Worm (Caenorhabditis elegans): ENCODE results near the gene F44F4.15.

DNA sequence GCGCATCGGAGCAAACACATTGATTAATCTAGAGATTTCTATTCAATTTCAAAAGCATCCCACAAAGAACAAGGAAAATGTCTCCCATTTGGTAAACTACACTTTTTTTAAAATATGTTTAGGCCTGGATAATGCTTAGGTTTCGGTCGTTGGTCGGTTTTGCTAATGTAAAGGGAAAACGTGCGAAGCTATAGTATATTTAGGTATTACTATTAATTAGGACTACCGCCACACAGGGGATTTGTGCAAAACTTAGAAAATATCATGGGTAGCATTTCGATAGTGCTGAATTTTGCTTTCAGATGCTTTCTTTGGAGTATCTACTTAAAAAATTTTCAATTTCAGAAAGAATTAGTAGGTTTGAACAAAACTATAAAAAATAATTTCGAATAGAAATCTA, 1.5 kb upstream of the F44F4.15 start:
- TF ChIP-seq blmp-1 (tag; optimal IDR thresholded peaks at IDR 0.05): no peak
- no peak for TF ChIP-seq pha-4 (tag; optimal IDR thresholded peaks at IDR 0.05)
- TF ChIP-seq nhr-237 (tag; optimal IDR thresholded peaks at IDR 0.05): no peak
- no peak for TF ChIP-seq snpc-4 (tag; optimal IDR thresholded peaks at IDR 0.05)
- no peak for TF ChIP-seq elt-1 (tag; optimal IDR thresholded peaks at IDR 0.05; ENCODE audit: borderline replicate concordance, insufficient read depth)
- TF ChIP-seq nhr-28 (tag; optimal IDR thresholded peaks at IDR 0.05): no peak
- no peak for TF ChIP-seq sptf-1 (tag; optimal IDR thresholded peaks at IDR 0.05)
- TF ChIP-seq mep-1 (tag; optimal IDR thresholded peaks at IDR 0.05): no peak
- TF ChIP-seq nhr-76 (tag; optimal IDR thresholded peaks at IDR 0.05): no peak
- TF ChIP-seq unc-120 (tag; optimal IDR thresholded peaks at IDR 0.05; ENCODE audit: poor library complexity, severe bottlenecking): no peak
- TF ChIP-seq drap-1 (GFP tag; optimal IDR thresholded peaks at IDR 0.05): no peak
- TF ChIP-seq unc-39 (tag; optimal IDR thresholded peaks at IDR 0.05): no peak

Measured in whole organism, mixed stage, embryonic.